Fruit fly (Drosophila melanogaster) whole organism: ENCODE data around the gene CG18301.

Experiments
- CG8478 ChIP-seq: fragments of >200 bp; optimal IDR thresholded peaks from 2 replicates; lab custom pipeline; 2018; ENCODE audit warnings: inconsistent platforms
- Dll ChIP-seq: fragments of >200 bp; optimal IDR thresholded peaks from 2 replicates; lab custom pipeline; 2017
- pan ChIP-seq: fragments of >200 bp; optimal IDR thresholded peaks from 2 replicates; lab custom pipeline; 2017
- psq ChIP-seq: fragments of >200 bp; optimal IDR thresholded peaks from 2 replicates; lab custom pipeline; 2017
- usp ChIP-seq: fragments of >200 bp; optimal IDR thresholded peaks from 2 replicates; lab custom pipeline; 2017; ENCODE audit warnings: missing biosample characterization, missing genetic modification characterization, mixed read lengths

- TF ChIP-seq pan: no peak
- TF ChIP-seq psq (lab: Kevin White, UChicago): no peak
- no peak for TF ChIP-seq Dll
- TF ChIP-seq usp (GFP tag; lab: Kevin White, UChicago): no peak
- TF ChIP-seq CG8478 (lab: Kevin White, UChicago): no peak
Observed at dm6 chr2L:10483073-10483472, 48.5 kb upstream of the CG18301 start, which contains the start of gene Grip75.
